Worm (Caenorhabditis elegans) whole organism, late embryonic: ENCODE measurements around the gene orc-1.

Experiments used
- ama-1 ChIP-seq: fragments of 150-350 bp; optimal IDR thresholded peaks from 2 replicates; lab custom pipeline; 2014
- ceh-14 ChIP-seq: sonication (generic microtip); optimal IDR thresholded peaks from 2 replicates; lab custom pipeline; 2016; ENCODE audit warnings: missing genotype, missing genetic modification characterization, missing compliant biosample characterization
- ceh-22 ChIP-seq: sonication (generic microtip); optimal IDR thresholded peaks from 2 replicates; lab custom pipeline; 2017; ENCODE audit warnings: missing biosample characterization, missing genetic modification characterization
- fkh-6 ChIP-seq: sonication (generic microtip); optimal IDR thresholded peaks from 2 replicates; lab custom pipeline; 2016; ENCODE audit warnings: missing genetic modification characterization, missing compliant biosample characterization
- hlh-13 ChIP-seq: fragments of 200-800 bp; sonication (Bioruptor generic); optimal IDR thresholded peaks from 2 replicates; lab custom pipeline; 2018; ENCODE audit warnings: mild to moderate bottlenecking, missing genetic modification characterization, missing compliant biosample characterization
- hlh-15 ChIP-seq: sonication (generic microtip); optimal IDR thresholded peaks from 2 replicates; lab custom pipeline; 2016; ENCODE audit warnings: missing genetic modification characterization, missing compliant biosample characterization
- hlh-30 ChIP-seq: sonication (generic microtip); optimal IDR thresholded peaks from 2 replicates; lab custom pipeline; 2017; ENCODE audit warnings: antibody characterized with exemption, missing genetic modification characterization, missing compliant biosample characterization; ENCODE audit not compliant: insufficient read depth
- nhr-11 ChIP-seq: fragments of 150-350 bp; optimal IDR thresholded peaks from 2 replicates; lab custom pipeline; 2014; ENCODE audit warnings: missing biosample characterization, missing genetic modification characterization
- tbx-2 ChIP-seq: sonication (generic microtip); optimal IDR thresholded peaks from 2 replicates; lab custom pipeline; 2016; ENCODE audit warnings: missing genetic modification characterization, missing compliant biosample characterization

DNA sequence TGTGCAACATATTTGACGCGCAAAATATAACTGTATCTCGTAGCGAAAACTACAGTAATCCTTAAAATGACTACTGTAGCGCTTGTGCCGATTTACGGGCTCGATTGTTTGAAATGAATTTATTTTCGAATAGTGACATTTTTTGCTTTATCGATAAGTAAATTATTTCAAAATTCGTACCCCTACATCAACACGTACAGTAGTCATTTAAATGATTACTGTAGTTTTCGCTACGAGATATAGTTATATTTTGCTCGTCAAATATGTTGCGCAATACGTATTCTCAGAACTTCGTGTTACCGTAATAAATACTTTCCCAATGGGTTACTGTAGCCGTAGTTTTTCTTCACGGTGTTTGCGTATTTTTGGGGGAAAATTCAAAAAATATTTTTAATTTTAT is 9.9 kb downstream of the orc-1 start:
- TF ChIP-seq ama-1 (lab: Kevin White, UChicago): no peak
- no peak for TF ChIP-seq tbx-2 (tag; lab: Kevin White, UChicago)
- no peak for TF ChIP-seq hlh-15 (tag; lab: Kevin White, UChicago)
- TF ChIP-seq ceh-22 (tag; lab: Kevin White, UChicago): no peak
- no peak for TF ChIP-seq hlh-13
- no peak for TF ChIP-seq ceh-14
- TF ChIP-seq fkh-6 (tag; lab: Kevin White, UChicago): no peak
- no peak for TF ChIP-seq hlh-30 (tag; lab: Kevin White, UChicago)
- no peak for TF ChIP-seq nhr-11 (tag; lab: Kevin White, UChicago)
